ENCODE assay signal across 6 fruit fly cellular contexts in genomic region chr2L:21108759-21109282, dm6.
A peak's percentile ranks its signal among the peaks of the same experiment; 100 is the strongest.
TF ChIP-seq lines count a peak whose summit lies in the region.

No protein-coding gene starts in this region.

- peak; percentile 65 to 70 for TF ChIP-seq CTCF in S2 (optimal IDR thresholded peaks at IDR 0.05; lab: Kevin White, UChicago)
- TF ChIP-seq CTCF in whole organism, embryonic (GFP tag; optimal IDR thresholded peaks at IDR 0.05; lab: Kevin White, UChicago), result peak; percentile 89

TF ChIP-seq in whole organism, adult, 20 proteins besides CTCF, POLR2A, EP300 and RAD21:
- no peak for TF ChIP-seq CG7101 (tag; optimal IDR thresholded peaks at IDR 0.05; lab: Kevin White, UChicago)
- TF ChIP-seq kay (GFP tag; lab: Kevin White, UChicago; ENCODE audit: borderline replicate concordance), result peak; percentile 44
- no peak for TF ChIP-seq Hr96 (GFP tag; optimal IDR thresholded peaks at IDR 0.05; lab: Kevin White, UChicago)
- peak; percentile 16 for TF ChIP-seq bab1 (GFP tag; optimal IDR thresholded peaks at IDR 0.05; lab: Kevin White, UChicago)
- no peak for TF ChIP-seq CG7045 (GFP tag; optimal IDR thresholded peaks at IDR 0.05; lab: Kevin White, UChicago)
- no peak for TF ChIP-seq Crg-1 (GFP tag; optimal IDR thresholded peaks at IDR 0.05; lab: Kevin White, UChicago)
- TF ChIP-seq CG12768 (GFP tag; optimal IDR thresholded peaks at IDR 0.05; lab: Kevin White, UChicago), result no peak

TF ChIP-seq in whole organism, embryonic, 481 proteins besides CTCF, POLR2A, EP300 and RAD21 (continues in another document):
- no peak for TF ChIP-seq ind (GFP tag; optimal IDR thresholded peaks at IDR 0.05; lab: Kevin White, UChicago)
- TF ChIP-seq Xbp1 (GFP tag; optimal IDR thresholded peaks at IDR 0.05; lab: Kevin White, UChicago), result peak; percentile 70
- TF ChIP-seq GATAe (GFP tag; conservative IDR thresholded peaks at IDR 0.05; lab: Robert Waterston, UW), result no peak
- peak; percentile 31 for TF ChIP-seq Jarid2 (GFP tag; optimal IDR thresholded peaks at IDR 0.05; lab: Kevin White, UChicago)
- TF ChIP-seq zen (tag; optimal IDR thresholded peaks at IDR 0.05; lab: Kevin White, UChicago), result peak; percentile 1
- TF ChIP-seq CG6689 (GFP tag; IDR thresholded peaks at IDR 0.05; lab: Robert Waterston, UW), result peak; percentile 54; the same call in 1 of the 2 replicates
- TF ChIP-seq CG12236 (GFP tag; optimal IDR thresholded peaks at IDR 0.05; lab: Kevin White, UChicago), result peak; percentile 2
- peak; percentile 74 for TF ChIP-seq Med (GFP tag; lab: Kevin White, UChicago)
- peak; percentile 36 for TF ChIP-seq fd3F (GFP tag; optimal IDR thresholded peaks at IDR 0.05; lab: Kevin White, UChicago)
- no peak for TF ChIP-seq luna (GFP tag; optimal IDR thresholded peaks at IDR 0.05; lab: Kevin White, UChicago)
- peak; percentile 40 for TF ChIP-seq Hmx (GFP tag; optimal IDR thresholded peaks at IDR 0.05; lab: Kevin White, UChicago)
- TF ChIP-seq CG3163 (GFP tag; optimal IDR thresholded peaks at IDR 0.05; lab: Kevin White, UChicago), result no peak
- no peak for TF ChIP-seq fu2 (GFP tag; optimal IDR thresholded peaks at IDR 0.05; lab: Kevin White, UChicago)
- TF ChIP-seq crc (GFP tag; optimal IDR thresholded peaks at IDR 0.05; lab: Kevin White, UChicago), result no peak
- no peak for TF ChIP-seq CG15011 (GFP tag; optimal IDR thresholded peaks at IDR 0.05; lab: Kevin White, UChicago)
- TF ChIP-seq dmrt11E (tag; optimal IDR thresholded peaks at IDR 0.05; lab: Kevin White, UChicago), result peak; percentile 82
- TF ChIP-seq gt (GFP tag; IDR thresholded peaks at IDR 0.05; lab: Robert Waterston, UW), result no peak
- TF ChIP-seq vfl (GFP tag; optimal IDR thresholded peaks at IDR 0.05; lab: Kevin White, UChicago), result peak; percentile 57
- TF ChIP-seq tx (GFP tag; optimal IDR thresholded peaks at IDR 0.05; lab: Kevin White, UChicago), result peak; percentile 11
- TF ChIP-seq CG17385 (GFP tag; optimal IDR thresholded peaks at IDR 0.05; lab: Kevin White, UChicago), result peak; percentile 57
- TF ChIP-seq CG1233 (GFP tag; optimal IDR thresholded peaks at IDR 0.05; lab: Kevin White, UChicago), result peak; percentile 34
- TF ChIP-seq sr (GFP tag; IDR thresholded peaks at IDR 0.05; lab: Robert Waterston, UW), result no peak

TF ChIP-seq in whole organism, prepupa, 60 proteins besides CTCF, POLR2A, EP300 and RAD21 (continues in another document):
- no peak; the same call in 2 of the 3 replicates for TF ChIP-seq eg (GFP tag; IDR thresholded peaks at IDR 0.05; lab: Robert Waterston, UW)
- TF ChIP-seq Ets96B (tag; optimal IDR thresholded peaks at IDR 0.05; lab: Kevin White, UChicago), result no peak
- no peak for TF ChIP-seq ss (GFP tag; optimal IDR thresholded peaks at IDR 0.05; lab: Kevin White, UChicago)
- no peak for TF ChIP-seq CG8319 (GFP tag; optimal IDR thresholded peaks at IDR 0.05; lab: Kevin White, UChicago)
- peak; percentile 37 for TF ChIP-seq CG34406 (GFP tag; optimal IDR thresholded peaks at IDR 0.05; lab: Kevin White, UChicago)
- TF ChIP-seq Smox (GFP tag; optimal IDR thresholded peaks at IDR 0.05; lab: Kevin White, UChicago), result peak; percentile 34
- TF ChIP-seq CG11902 (GFP tag; optimal IDR thresholded peaks at IDR 0.05; lab: Kevin White, UChicago), result no peak
- no peak for TF ChIP-seq CG7368 (GFP tag; optimal IDR thresholded peaks at IDR 0.05; lab: Kevin White, UChicago)
- peak; percentile 49 for TF ChIP-seq fd59A (GFP tag; optimal IDR thresholded peaks at IDR 0.05; lab: Kevin White, UChicago)
- peak; percentile 40 for TF ChIP-seq CG6276 (GFP tag; optimal IDR thresholded peaks at IDR 0.05; lab: Kevin White, UChicago)
- no peak for TF ChIP-seq spab (GFP tag; optimal IDR thresholded peaks at IDR 0.05; lab: Kevin White, UChicago)
- TF ChIP-seq net (GFP tag; optimal IDR thresholded peaks at IDR 0.05; lab: Kevin White, UChicago), result peak; percentile 37
- TF ChIP-seq topi (GFP tag; optimal IDR thresholded peaks at IDR 0.05; lab: Kevin White, UChicago), result peak; percentile 63
- no peak for TF ChIP-seq dsx (GFP tag; optimal IDR thresholded peaks at IDR 0.05; lab: Kevin White, UChicago; ENCODE audit: poor library complexity, severe bottlenecking)
- TF ChIP-seq CG10631 (GFP tag; optimal IDR thresholded peaks at IDR 0.05; lab: Kevin White, UChicago), result peak; percentile 29
- no peak for TF ChIP-seq CG11762 (GFP tag; optimal IDR thresholded peaks at IDR 0.05; lab: Kevin White, UChicago; ENCODE audit: insufficient read depth)
- TF ChIP-seq vri (GFP tag; optimal IDR thresholded peaks at IDR 0.05; lab: Kevin White, UChicago), result peak; percentile 12
- TF ChIP-seq Lpt (GFP tag; optimal IDR thresholded peaks at IDR 0.05; lab: Kevin White, UChicago), result no peak
- no peak for TF ChIP-seq CG1621 (tag; optimal IDR thresholded peaks at IDR 0.05; lab: Kevin White, UChicago)
- TF ChIP-seq CG3032 (tag; optimal IDR thresholded peaks at IDR 0.05; lab: Kevin White, UChicago), result no peak
- TF ChIP-seq acj6 (GFP tag; optimal IDR thresholded peaks at IDR 0.05; lab: Kevin White, UChicago), result peak; percentile 49
- TF ChIP-seq Hr39 (GFP tag; optimal IDR thresholded peaks at IDR 0.05; lab: Kevin White, UChicago), result peak; percentile 30

TF ChIP-seq in whole organism, pupa, 21 proteins besides CTCF, POLR2A, EP300 and RAD21:
- no peak for TF ChIP-seq CG32121 (GFP tag; IDR thresholded peaks at IDR 0.05; lab: Robert Waterston, UW)
- no peak for TF ChIP-seq CG15710 (tag; optimal IDR thresholded peaks at IDR 0.05; lab: Kevin White, UChicago)
- no peak for TF ChIP-seq CG10348 (GFP tag; IDR thresholded peaks at IDR 0.05; lab: Robert Waterston, UW)
- TF ChIP-seq gl (tag; optimal IDR thresholded peaks at IDR 0.05; lab: Kevin White, UChicago), result no peak
- peak; percentile 42 for TF ChIP-seq CG8159 (tag; optimal IDR thresholded peaks at IDR 0.05; lab: Kevin White, UChicago)
- no peak for TF ChIP-seq CG8301 (tag; optimal IDR thresholded peaks at IDR 0.05; lab: Kevin White, UChicago)
- peak; percentile 28 for TF ChIP-seq Pif1B (GFP tag; optimal IDR thresholded peaks at IDR 0.05; lab: Kevin White, UChicago)
- no peak for TF ChIP-seq CG9948 (tag; optimal IDR thresholded peaks at IDR 0.05; lab: Kevin White, UChicago)
- peak; percentile 10 for TF ChIP-seq D1 (tag; optimal IDR thresholded peaks at IDR 0.05; lab: Kevin White, UChicago)
- peak; percentile 61 for TF ChIP-seq CG14655 (GFP tag; optimal IDR thresholded peaks at IDR 0.05; lab: Kevin White, UChicago)
- no peak for TF ChIP-seq Ets98B (GFP tag; IDR thresholded peaks at IDR 0.05; lab: Robert Waterston, UW)
- TF ChIP-seq EcR (GFP tag; optimal IDR thresholded peaks at IDR 0.05; lab: Kevin White, UChicago), result no peak
- peak; percentile 18 for TF ChIP-seq CG34367 (tag; optimal IDR thresholded peaks at IDR 0.05; lab: Kevin White, UChicago)
- TF ChIP-seq CG17806 (tag; optimal IDR thresholded peaks at IDR 0.05; lab: Kevin White, UChicago), result no peak
- peak; percentile 23; the same call in 1 of the 3 replicates for TF ChIP-seq CG4496 (GFP tag; IDR thresholded peaks at IDR 0.05; lab: Robert Waterston, UW)
- TF ChIP-seq Snoo (tag; optimal IDR thresholded peaks at IDR 0.05; lab: Kevin White, UChicago), result no peak
- no peak for TF ChIP-seq CG12605 (GFP tag; IDR thresholded peaks at IDR 0.05; lab: Robert Waterston, UW)
- peak; percentile 22 for TF ChIP-seq Pif1A (GFP tag; optimal IDR thresholded peaks at IDR 0.05; lab: Kevin White, UChicago)
- no peak for TF ChIP-seq CG13204 (GFP tag; optimal IDR thresholded peaks at IDR 0.05; lab: Kevin White, UChicago)

TF ChIP-seq in whole organism, wandering third instar larva, 38 proteins besides CTCF, POLR2A, EP300 and RAD21 (continues in another document):
- no peak for TF ChIP-seq Vsx2 (GFP tag; optimal IDR thresholded peaks at IDR 0.05; lab: Kevin White, UChicago; ENCODE audit: partially characterized antibody)
- no peak for TF ChIP-seq GATAd (GFP tag; optimal IDR thresholded peaks at IDR 0.05; lab: Kevin White, UChicago)
- no peak for TF ChIP-seq CG32264 (GFP tag; optimal IDR thresholded peaks at IDR 0.05; lab: Kevin White, UChicago)
- no peak for TF ChIP-seq Rel (GFP tag; optimal IDR thresholded peaks at IDR 0.05; lab: Kevin White, UChicago)
- TF ChIP-seq Rel (tag; optimal IDR thresholded peaks at IDR 0.05; lab: Kevin White, UChicago), result no peak
- TF ChIP-seq lola (GFP tag; optimal IDR thresholded peaks at IDR 0.05; lab: Kevin White, UChicago), result no peak
- no peak for TF ChIP-seq sage (GFP tag; optimal IDR thresholded peaks at IDR 0.05; lab: Kevin White, UChicago)
- TF ChIP-seq fru (GFP tag; optimal IDR thresholded peaks at IDR 0.05; lab: Kevin White, UChicago), result peak; percentile 40
- TF ChIP-seq ey (GFP tag; optimal IDR thresholded peaks at IDR 0.05; lab: Kevin White, UChicago), result no peak
- no peak for TF ChIP-seq jim (GFP tag; optimal IDR thresholded peaks at IDR 0.05; lab: Kevin White, UChicago)
- no peak for TF ChIP-seq Hr78 (GFP tag; optimal IDR thresholded peaks at IDR 0.05; lab: Kevin White, UChicago)
- no peak for TF ChIP-seq dmrt93B (GFP tag; optimal IDR thresholded peaks at IDR 0.05; lab: Kevin White, UChicago)
- TF ChIP-seq sv (GFP tag; optimal IDR thresholded peaks at IDR 0.05; lab: Kevin White, UChicago), result peak; percentile 53
- TF ChIP-seq Hnf4 (GFP tag; optimal IDR thresholded peaks at IDR 0.05; lab: Kevin White, UChicago), result no peak
- peak; percentile 20 for TF ChIP-seq br (GFP tag; optimal IDR thresholded peaks at IDR 0.05; lab: Kevin White, UChicago)
- no peak for TF ChIP-seq CG9705 (GFP tag; optimal IDR thresholded peaks at IDR 0.05; lab: Kevin White, UChicago)
- TF ChIP-seq OdsH (GFP tag; optimal IDR thresholded peaks at IDR 0.05; lab: Kevin White, UChicago), result no peak
- TF ChIP-seq dl (GFP tag; optimal IDR thresholded peaks at IDR 0.05; lab: Kevin White, UChicago; ENCODE audit: insufficient read depth in 1 of 2, partially characterized antibody in 2 of 2), result no peak
- peak; percentile 26 for TF ChIP-seq rgr (GFP tag; optimal IDR thresholded peaks at IDR 0.05; lab: Kevin White, UChicago)
- TF ChIP-seq CrebA (GFP tag; optimal IDR thresholded peaks at IDR 0.05; lab: Kevin White, UChicago; ENCODE audit: borderline replicate concordance), result no peak
- no peak for TF ChIP-seq N (GFP tag; optimal IDR thresholded peaks at IDR 0.05; lab: Kevin White, UChicago)
- TF ChIP-seq psq (GFP tag; optimal IDR thresholded peaks at IDR 0.05; lab: Kevin White, UChicago), result no peak
- TF ChIP-seq Dif (GFP tag; optimal IDR thresholded peaks at IDR 0.05; lab: Kevin White, UChicago; ENCODE audit: partially characterized antibody), result no peak
- no peak for TF ChIP-seq Abd-B (GFP tag; optimal IDR thresholded peaks at IDR 0.05; lab: Kevin White, UChicago)
- peak; percentile 37 for TF ChIP-seq Sp1 (GFP tag; optimal IDR thresholded peaks at IDR 0.05; lab: Kevin White, UChicago)
- no peak for TF ChIP-seq Mio (GFP tag; optimal IDR thresholded peaks at IDR 0.05; lab: Kevin White, UChicago)
- TF ChIP-seq HLH106 (tag; optimal IDR thresholded peaks at IDR 0.05; lab: Kevin White, UChicago), result no peak
- no peak for TF ChIP-seq brk (GFP tag; optimal IDR thresholded peaks at IDR 0.05; lab: Kevin White, UChicago)
- TF ChIP-seq h (GFP tag; optimal IDR thresholded peaks at IDR 0.05; lab: Kevin White, UChicago), result peak; percentile 31
- no peak for TF ChIP-seq Myc (optimal IDR thresholded peaks at IDR 0.05; lab: Kevin White, UChicago)
- TF ChIP-seq dsf (GFP tag; optimal IDR thresholded peaks at IDR 0.05; lab: Kevin White, UChicago; ENCODE audit: borderline replicate concordance), result no peak
